Worm (Caenorhabditis elegans) whole organism, L1 larva: Measurements from ENCODE around the gene C13C4.6.
A peak's percentile ranks its signal among the peaks of the same experiment; 100 is the strongest.

Experiments used
- C16A3.4 ChIP-seq: fragments of 150-350 bp; optimal IDR thresholded peaks from 2 replicates; lab custom pipeline; 2014; ENCODE audit warnings: missing biosample characterization, missing genetic modification characterization
- F16B12.6 ChIP-seq: fragments of 150-350 bp; optimal IDR thresholded peaks from 2 replicates; lab custom pipeline; 2014; ENCODE audit warnings: missing biosample characterization, missing genetic modification characterization
- Y116A8C.19 ChIP-seq: sonication (generic microtip); optimal IDR thresholded peaks from 2 replicates; lab custom pipeline; 2016; ENCODE audit warnings: missing compliant biosample characterization, missing genetic modification characterization, borderline replicate concordance
- alr-1 ChIP-seq: fragments of 200-800 bp; sonication (Bioruptor generic); optimal IDR thresholded peaks from 2 replicates; lab custom pipeline; 2018; ENCODE audit warnings: borderline replicate concordance, mild to moderate bottlenecking, missing genetic modification characterization, missing compliant biosample characterization
- ama-1 ChIP-seq: fragments of 150-350 bp; optimal IDR thresholded peaks from 2 replicates; lab custom pipeline; 2014
- blmp-1 ChIP-seq: fragments of 150-350 bp; optimal IDR thresholded peaks from 2 replicates; lab custom pipeline; 2014; ENCODE audit warnings: missing biosample characterization, missing genetic modification characterization
- ceh-8 ChIP-seq: fragments of 200-800 bp; sonication (Bioruptor generic); optimal IDR thresholded peaks from 2 replicates; lab custom pipeline; 2018; ENCODE audit warnings: mild to moderate bottlenecking, missing genetic modification characterization, moderate library complexity, missing compliant biosample characterization
- ceh-82 ChIP-seq, 3 experiments: fragments of 150-350 bp in 1 of 3; sonication (generic microtip) in 2 of 3; optimal IDR thresholded peaks; 2 replicates each; lab custom pipeline; 2014 to 2017; ENCODE audit warnings: missing biosample characterization in 3 of 3, missing genetic modification characterization in 3 of 3
- ceh-90 ChIP-seq: sonication (generic microtip); optimal IDR thresholded peaks from 2 replicates; lab custom pipeline; 2016; ENCODE audit warnings: missing genetic modification characterization, missing compliant biosample characterization
- dpl-1 ChIP-seq, 3 experiments: fragments of 150-350 bp in 2 of 3; sonication (generic microtip) in 1 of 3; optimal IDR thresholded peaks; 2 replicates each; lab custom pipeline; 2014 to 2017; ENCODE audit warnings: missing biosample characterization in 3 of 3, missing genetic modification characterization in 3 of 3, missing genetic modification reagents in 3 of 3
- egl-13 ChIP-seq: sonication (generic microtip); optimal IDR thresholded peaks from 2 replicates; lab custom pipeline; 2016; ENCODE audit warnings: missing genotype, missing genetic modification reagents, missing genetic modification characterization, missing compliant biosample characterization
- elt-2 ChIP-seq: sonication (generic microtip); optimal IDR thresholded peaks from 2 replicates; lab custom pipeline; 2016; ENCODE audit warnings: missing genetic modification characterization, mild to moderate bottlenecking, inconsistent platforms, missing compliant biosample characterization, missing genetic modification reagents
- elt-3 ChIP-seq, 6 experiments: fragments of 150-350 bp in 1 of 6; sonication (generic microtip); optimal IDR thresholded peaks; 2 replicates each; lab custom pipeline; 2017 to 2018; ENCODE audit warnings: missing biosample characterization in 6 of 6, missing genetic modification characterization in 6 of 6, inconsistent platforms in 1 of 6
- ets-5 ChIP-seq: fragments of 200-800 bp; sonication (Bioruptor generic); IDR thresholded peaks from 2 replicates; pipeline ENCODE4 v1.3.6; 2022; ENCODE audit warnings: missing genetic modification characterization, missing compliant biosample characterization
- fkh-10 ChIP-seq: sonication (generic microtip); optimal IDR thresholded peaks from 2 replicates; lab custom pipeline; 2017; ENCODE audit warnings: missing biosample characterization, missing genetic modification reagents, missing genetic modification characterization
- fkh-4 ChIP-seq: sonication (generic microtip); optimal IDR thresholded peaks from 2 replicates; lab custom pipeline; 2016; ENCODE audit warnings: missing compliant biosample characterization, missing genetic modification characterization, borderline replicate concordance
- fkh-8 ChIP-seq: sonication (generic microtip); optimal IDR thresholded peaks from 2 replicates; lab custom pipeline; 2016; ENCODE audit warnings: mild to moderate bottlenecking, missing genetic modification characterization, missing compliant biosample characterization
- grh-1 ChIP-seq: fragments of 200-800 bp; sonication (Bioruptor generic); IDR thresholded peaks from 2 replicates; pipeline ENCODE4 v1.3.6; 2022; ENCODE audit warnings: missing genetic modification reagents, missing genetic modification characterization, missing compliant biosample characterization
- isw-1 ChIP-seq: fragments of 200-800 bp; sonication (Bioruptor generic); IDR thresholded peaks from 2 replicates; pipeline ENCODE4 v1.3.6; 2022; ENCODE audit warnings: missing genetic modification characterization, missing compliant biosample characterization
- jun-1 ChIP-seq: fragments of 150-350 bp; optimal IDR thresholded peaks from 2 replicates; lab custom pipeline; 2014; ENCODE audit warnings: missing biosample characterization, missing genetic modification reagents, missing genetic modification characterization
- lin-14 ChIP-seq: fragments of 200-800 bp; sonication (Bioruptor generic); optimal IDR thresholded peaks from 2 replicates; lab custom pipeline; 2018; ENCODE audit warnings: mild to moderate bottlenecking, missing genetic modification characterization, moderate library complexity, missing compliant biosample characterization
- lin-15B ChIP-seq: fragments of 150-350 bp; sonication (generic microtip); optimal IDR thresholded peaks from 3 replicates; lab custom pipeline; 2014; ENCODE audit warnings: missing biosample characterization, missing genetic modification characterization
- lin-35 ChIP-seq, 2 experiments: fragments of 150-350 bp; optimal IDR thresholded peaks; 2 replicates each; lab custom pipeline; 2014; ENCODE audit warnings: missing biosample characterization in 2 of 2, missing genetic modification characterization in 2 of 2, missing genetic modification reagents in 2 of 2
- lsy-2 ChIP-seq, 2 experiments: fragments of 150-350 bp; optimal IDR thresholded peaks; 2 replicates each; lab custom pipeline; 2014; ENCODE audit warnings: missing biosample characterization in 2 of 2, missing genetic modification characterization in 2 of 2
- mab-9 ChIP-seq: fragments of 200-800 bp; sonication (Bioruptor generic); IDR thresholded peaks from 2 replicates; pipeline ENCODE4 v1.3.6; 2022; ENCODE audit warnings: missing genetic modification reagents, missing genetic modification characterization, missing compliant biosample characterization
- mef-2 ChIP-seq: fragments of 150-350 bp; optimal IDR thresholded peaks from 2 replicates; lab custom pipeline; 2014; ENCODE audit warnings: missing biosample characterization, missing genetic modification characterization
- mep-1 ChIP-seq: fragments of 150-350 bp; optimal IDR thresholded peaks from 2 replicates; lab custom pipeline; 2014; ENCODE audit warnings: missing biosample characterization, missing genetic modification characterization
- nhr-11 ChIP-seq: fragments of 150-350 bp; optimal IDR thresholded peaks from 2 replicates; lab custom pipeline; 2014; ENCODE audit warnings: missing biosample characterization, missing genetic modification characterization
- nhr-20 ChIP-seq: sonication (generic microtip); optimal IDR thresholded peaks from 2 replicates; lab custom pipeline; 2016; ENCODE audit warnings: mild to moderate bottlenecking, missing genetic modification characterization, missing compliant biosample characterization
- nhr-237 ChIP-seq: fragments of 150-350 bp; optimal IDR thresholded peaks from 2 replicates; lab custom pipeline; 2014; ENCODE audit warnings: missing biosample characterization, missing genetic modification characterization
- nhr-28 ChIP-seq: fragments of 150-350 bp; optimal IDR thresholded peaks from 2 replicates; lab custom pipeline; 2014; ENCODE audit warnings: missing biosample characterization, missing genetic modification characterization
- nhr-47 ChIP-seq: sonication (generic microtip); optimal IDR thresholded peaks from 2 replicates; lab custom pipeline; 2016; ENCODE audit warnings: mild to moderate bottlenecking, missing genetic modification characterization, moderate library complexity, missing compliant biosample characterization
- nhr-71 ChIP-seq: sonication (generic microtip); optimal IDR thresholded peaks from 2 replicates; lab custom pipeline; 2016; ENCODE audit warnings: mild to moderate bottlenecking, missing genetic modification characterization, moderate library complexity, missing compliant biosample characterization
- nhr-84 ChIP-seq: sonication (generic microtip); optimal IDR thresholded peaks from 2 replicates; lab custom pipeline; 2017; ENCODE audit warnings: missing biosample characterization, missing genetic modification characterization
- nhr-85 ChIP-seq: sonication (generic microtip); peaks from one replicate; lab custom pipeline; 2016; ENCODE audit warnings: missing genetic modification characterization, inconsistent platforms, missing compliant biosample characterization
- pag-3 ChIP-seq: sonication (generic microtip); optimal IDR thresholded peaks from 2 replicates; lab custom pipeline; 2017; ENCODE audit warnings: missing genetic modification characterization, mild to moderate bottlenecking, missing compliant biosample characterization, antibody characterized with exemption, borderline replicate concordance; ENCODE audit not compliant: insufficient read depth
- pqm-1 ChIP-seq: sonication (generic microtip); optimal IDR thresholded peaks from 3 replicates; lab custom pipeline; 2017; ENCODE audit warnings: missing biosample characterization, missing genetic modification characterization
- skn-1 ChIP-seq: fragments of 150-350 bp; optimal IDR thresholded peaks from 2 replicates; lab custom pipeline; 2014; ENCODE audit warnings: missing biosample characterization, missing genetic modification characterization
- snpc-4 ChIP-seq: fragments of 150-350 bp; optimal IDR thresholded peaks from 2 replicates; lab custom pipeline; 2014; ENCODE audit warnings: missing biosample characterization, missing genetic modification characterization
- snu-23 ChIP-seq: sonication (generic microtip); optimal IDR thresholded peaks from 2 replicates; lab custom pipeline; 2016; ENCODE audit warnings: missing genetic modification characterization, missing compliant biosample characterization
- sup-37 ChIP-seq: fragments of 200-800 bp; sonication (Bioruptor generic); optimal IDR thresholded peaks from 2 replicates; lab custom pipeline; 2018; ENCODE audit warnings: mild to moderate bottlenecking, missing genetic modification characterization, missing compliant biosample characterization
- tbx-2 ChIP-seq: sonication (generic microtip); optimal IDR thresholded peaks from 2 replicates; lab custom pipeline; 2016; ENCODE audit warnings: missing genetic modification characterization, missing compliant biosample characterization
- tlp-1 ChIP-seq: fragments of 150-350 bp; optimal IDR thresholded peaks from 2 replicates; lab custom pipeline; 2014; ENCODE audit warnings: missing biosample characterization, missing genetic modification characterization
- unc-30 ChIP-seq: sonication (generic microtip); optimal IDR thresholded peaks from 2 replicates; lab custom pipeline; 2017; ENCODE audit warnings: missing biosample characterization, missing genetic modification characterization
- unc-62 ChIP-seq: fragments of 150-350 bp; optimal IDR thresholded peaks from 2 replicates; lab custom pipeline; 2014; ENCODE audit warnings: missing biosample characterization, missing genetic modification reagents, missing genetic modification characterization
- zag-1 ChIP-seq: fragments of 150-350 bp; optimal IDR thresholded peaks from 2 replicates; lab custom pipeline; 2014; ENCODE audit warnings: missing biosample characterization, missing genetic modification characterization
- zip-4 ChIP-seq: fragments of 200-800 bp; sonication (Bioruptor generic); optimal IDR thresholded peaks from 2 replicates; lab custom pipeline; 2018; ENCODE audit warnings: mild to moderate bottlenecking, missing genetic modification characterization, moderate library complexity, missing compliant biosample characterization
- ztf-4 ChIP-seq: fragments of 150-350 bp; optimal IDR thresholded peaks from 2 replicates; lab custom pipeline; 2014; ENCODE audit warnings: missing biosample characterization, missing genetic modification characterization

C13C4.6 gene

ce11 chrV:12091759-12092158 is 29.6 kb upstream of the C13C4.6 start, which contains the start of gene nhr-206 (continued):
- TF ChIP-seq tbx-2 (tag; lab: Kevin White, UChicago) (peak; percentile 9), nhr-71 (tag; lab: Kevin White, UChicago) (peak; percentile 47), elt-3 (tag; optimal IDR thresholded peaks at IDR 0.05; lab: Kevin White, UChicago) (peak in 2 of 6 experiments; percentile 13 to 31), jun-1 (no peak), pag-3 (no peak), blmp-1 (tag; lab: Kevin White, UChicago) (peak; percentile 45), lin-15B (tag; lab: Kevin White, UChicago) (no peak), ztf-4 (tag; lab: Kevin White, UChicago) (no peak)

ce11 chrV:12094030-12094429 is 27.3 kb upstream of the C13C4.6 start, which contains the start of gene nhr-208:
Gene nhr-208, plus strand, starts transcription at chrV:12094317.
- TF ChIP-seq blmp-1 (tag; lab: Kevin White, UChicago) = peak; percentile 16
- peak; percentile 2 for TF ChIP-seq snu-23
- no peak for TF ChIP-seq zag-1 (tag; lab: Kevin White, UChicago)
- TF ChIP-seq nhr-20 = peak; percentile 50

ce11 chrV:12095865-12096264 is 25.5 kb upstream of the C13C4.6 start, which contains the start of gene nhr-207:
Gene nhr-207, plus strand, starts transcription at chrV:12096146.
- TF ChIP-seq isw-1 (GFP tag; lab: Robert Waterston, UW) (no peak), pqm-1 (no peak), sup-37 (GFP tag; lab: Kevin White, UChicago) (no peak), lin-35 (GFP tag; optimal IDR thresholded peaks at IDR 0.05; lab: Kevin White, UChicago) (no peak), ztf-4 (tag; lab: Kevin White, UChicago) (no peak), zip-4 (GFP tag; lab: Kevin White, UChicago) (no peak), ets-5 (GFP tag; lab: Robert Waterston, UW) (no peak), skn-1 (tag; lab: Kevin White, UChicago) (peak; percentile 34), pag-3 (no peak), ceh-82 (tag; optimal IDR thresholded peaks at IDR 0.05; lab: Kevin White, UChicago) (no peak), unc-30 (tag; lab: Kevin White, UChicago) (no peak), mef-2 (tag; lab: Kevin White, UChicago) (no peak), jun-1 (peak; percentile 49), tlp-1 (tag; lab: Kevin White, UChicago) (no peak), snpc-4 (tag; lab: Kevin White, UChicago) (no peak), C16A3.4 (tag; lab: Kevin White, UChicago) (peak; percentile 17), alr-1 (tag; lab: Kevin White, UChicago) (no peak), tbx-2 (tag; lab: Kevin White, UChicago) (no peak), fkh-10 (GFP tag; lab: Kevin White, UChicago) (no peak), lin-15B (tag; lab: Kevin White, UChicago) (no peak), nhr-85 (tag; lab: Kevin White, UChicago) (no peak), ceh-90 (tag; lab: Kevin White, UChicago) (no peak), ceh-8 (GFP tag; lab: Kevin White, UChicago) (no peak), egl-13 (tag; lab: Kevin White, UChicago) (no peak), nhr-11 (tag; lab: Kevin White, UChicago) (no peak), nhr-47 (tag; lab: Kevin White, UChicago) (no peak), grh-1 (GFP tag; lab: Robert Waterston, UW) (no peak), fkh-4 (tag; lab: Kevin White, UChicago) (no peak), snu-23 (peak; percentile 6), unc-62 (GFP tag; lab: Kevin White, UChicago) (no peak), lsy-2 (tag; optimal IDR thresholded peaks at IDR 0.05; lab: Kevin White, UChicago) (peak in 1 of 2 experiments; percentile 5), zag-1 (tag; lab: Kevin White, UChicago) (no peak), lin-14 (peak; percentile 48), Y116A8C.19 (tag; lab: Kevin White, UChicago) (no peak), mep-1 (tag; lab: Kevin White, UChicago) (no peak), fkh-8 (tag; lab: Kevin White, UChicago) (no peak), elt-3 (tag; optimal IDR thresholded peaks at IDR 0.05; lab: Kevin White, UChicago) (no peak), mab-9 (no peak), nhr-84 (tag; lab: Kevin White, UChicago) (no peak), nhr-237 (no peak), ama-1 (lab: Kevin White, UChicago) (no peak), elt-2 (tag; lab: Kevin White, UChicago) (no peak), F16B12.6 (tag; lab: Kevin White, UChicago) (no peak), dpl-1 (GFP tag; optimal IDR thresholded peaks at IDR 0.05; lab: Kevin White, UChicago) (no peak), nhr-71 (tag; lab: Kevin White, UChicago) (no peak), nhr-28 (tag; lab: Kevin White, UChicago) (no peak)
